Fruit fly (Drosophila melanogaster): ENCODE data around the gene RabX6.

RabX6 gene

dm6 chr3L:690031-690686, at the start of gene RabX6, which contains the start of gene CG32483:
TSS of gene RabX6 (plus strand) at chr3L:690517.
TSS of gene CG32483 (minus strand) at chr3L:690081.
- no peak for TF ChIP-seq ttk (optimal IDR thresholded peaks at IDR 0.05)
- TF ChIP-seq Myc (optimal IDR thresholded peaks at IDR 0.05): no peak
- no peak for TF ChIP-seq h (optimal IDR thresholded peaks at IDR 0.05)
- no peak for TF ChIP-seq Sin3A (optimal IDR thresholded peaks at IDR 0.05)
- TF ChIP-seq psq (optimal IDR thresholded peaks at IDR 0.05): no peak

dm6 chr3L:641436-641835, 48.9 kb upstream of the RabX6 start:
- TF ChIP-seq h (optimal IDR thresholded peaks at IDR 0.05): no peak
- TF ChIP-seq insv (optimal IDR thresholded peaks at IDR 0.05): no peak
- TF ChIP-seq ttk (optimal IDR thresholded peaks at IDR 0.05): no peak
- TF ChIP-seq Sin3A (optimal IDR thresholded peaks at IDR 0.05): no peak
- no peak for TF ChIP-seq Myc (optimal IDR thresholded peaks at IDR 0.05)
- no peak for TF ChIP-seq psq (optimal IDR thresholded peaks at IDR 0.05)

- TF ChIP-seq Myc (optimal IDR thresholded peaks at IDR 0.05) (no peak), h (optimal IDR thresholded peaks at IDR 0.05) (no peak), insv (optimal IDR thresholded peaks at IDR 0.05) (no peak), psq (optimal IDR thresholded peaks at IDR 0.05) (no peak), ttk (optimal IDR thresholded peaks at IDR 0.05) (no peak), Sin3A (optimal IDR thresholded peaks at IDR 0.05) (no peak)
These were observed 48.0 kb upstream of the RabX6 start for dm6 chr3L:642146-642864.

dm6 chr3L:642865-643738, 47.2 kb upstream of the RabX6 start:
- TF ChIP-seq Sin3A (optimal IDR thresholded peaks at IDR 0.05): no peak
- TF ChIP-seq ttk (optimal IDR thresholded peaks at IDR 0.05): no peak
- no peak for TF ChIP-seq h (optimal IDR thresholded peaks at IDR 0.05)
- TF ChIP-seq Myc (optimal IDR thresholded peaks at IDR 0.05): no peak
- no peak for TF ChIP-seq insv (optimal IDR thresholded peaks at IDR 0.05)
- no peak for TF ChIP-seq psq (optimal IDR thresholded peaks at IDR 0.05)

DNA sequence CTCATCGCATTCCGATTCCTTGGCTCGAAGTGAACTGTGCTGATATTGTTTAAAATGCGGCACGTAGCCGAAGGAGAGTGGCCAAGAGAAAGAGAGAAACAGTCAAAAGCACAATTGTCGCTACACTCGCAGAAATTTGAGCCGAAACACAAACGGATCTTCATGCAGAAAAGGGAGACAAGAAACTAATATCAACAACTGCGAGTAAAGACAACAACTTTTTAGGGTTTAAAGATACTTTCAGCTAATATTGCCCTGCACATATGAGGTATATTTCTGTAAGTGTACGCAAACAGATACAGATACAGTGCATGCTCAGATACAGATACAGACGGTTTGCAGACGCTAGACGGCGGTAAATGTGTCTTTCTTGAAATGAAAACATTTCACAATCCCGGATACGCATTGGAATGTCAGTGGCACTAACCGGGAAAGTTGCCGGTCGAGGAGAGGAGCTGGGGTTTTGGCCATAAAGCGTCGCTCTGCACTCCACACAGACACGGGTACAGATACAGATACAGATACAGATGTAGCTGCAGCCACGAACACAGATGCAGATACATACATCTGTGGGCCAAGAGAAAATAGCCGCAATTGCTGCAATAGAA, 46.1 kb upstream of the RabX6 start:
- TF ChIP-seq h (optimal IDR thresholded peaks at IDR 0.05): no peak

- TF ChIP-seq ttk (optimal IDR thresholded peaks at IDR 0.05) (peak; percentile 18), insv (optimal IDR thresholded peaks at IDR 0.05) (no peak)
These were observed 44.8 kb upstream of the RabX6 start for dm6 chr3L:645426-646036.

DNA sequence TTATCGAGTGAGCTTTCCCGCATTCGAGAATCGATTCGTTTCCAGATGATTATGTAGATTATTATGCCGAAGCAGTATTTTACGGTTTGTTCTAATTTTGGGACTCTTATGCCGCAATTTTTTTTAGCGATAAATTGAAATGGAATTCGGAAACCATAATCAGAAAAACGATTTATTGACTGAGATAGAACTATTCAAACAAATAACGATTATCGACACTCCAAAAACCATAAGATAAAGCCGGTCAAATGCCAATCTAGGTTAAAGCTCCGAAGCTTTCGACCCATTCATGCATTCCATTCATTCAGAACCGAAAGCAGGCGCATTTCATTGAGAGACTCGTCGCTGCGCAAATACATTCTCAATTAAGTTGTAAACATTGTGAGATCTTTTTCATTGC, 42.8 kb upstream of the RabX6 start:
- TF ChIP-seq Sin3A (optimal IDR thresholded peaks at IDR 0.05) (no peak), psq (optimal IDR thresholded peaks at IDR 0.05) (no peak), h (optimal IDR thresholded peaks at IDR 0.05) (no peak), insv (optimal IDR thresholded peaks at IDR 0.05) (no peak), ttk (optimal IDR thresholded peaks at IDR 0.05) (no peak), Myc (optimal IDR thresholded peaks at IDR 0.05) (no peak)

DNA sequence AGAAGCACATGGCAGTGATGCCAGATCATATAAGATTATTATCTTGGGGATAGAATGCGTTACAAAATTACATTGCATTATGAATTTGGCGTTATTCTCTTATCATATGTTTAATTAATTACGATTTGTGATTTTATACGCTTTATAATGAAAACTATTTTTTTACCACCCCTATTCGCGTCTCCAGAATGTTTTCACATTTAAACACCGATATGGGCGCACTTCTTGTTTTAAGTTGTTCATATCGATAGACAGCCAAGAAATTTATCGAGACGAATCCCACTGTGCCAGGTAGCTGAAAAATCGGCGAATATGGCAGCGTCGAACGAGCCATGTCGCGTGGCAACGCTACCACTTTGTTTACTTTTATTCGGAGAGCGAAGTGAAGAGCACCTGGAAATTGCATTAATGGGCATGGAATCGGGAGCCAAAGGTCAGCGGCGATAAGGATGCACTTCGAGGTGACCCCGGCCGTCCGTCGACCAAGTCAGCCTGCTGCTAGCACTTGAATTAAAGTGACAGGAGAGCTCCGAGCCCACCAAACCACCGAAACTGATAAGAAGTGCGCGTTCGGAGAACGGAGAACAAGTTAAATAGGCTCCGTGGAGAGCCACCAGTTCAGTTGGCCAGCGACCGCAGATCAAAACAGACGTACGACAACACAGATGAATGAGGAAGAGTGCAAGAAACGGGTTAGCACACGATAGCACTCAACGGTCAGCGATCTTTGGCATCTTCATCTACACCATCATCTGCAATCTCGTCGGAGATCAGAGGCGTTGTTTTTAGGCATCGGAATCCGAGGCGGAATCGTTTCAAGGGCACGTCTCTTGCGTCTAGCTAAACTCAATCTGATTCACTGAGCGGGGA, 41.9 kb upstream of the RabX6 start, which contains the start of gene Gale:
Gene Gale (plus strand): TSS at position 401 of the 870 bp plus-strand sequence.
- TF ChIP-seq h (optimal IDR thresholded peaks at IDR 0.05): no peak
- TF ChIP-seq insv (optimal IDR thresholded peaks at IDR 0.05): no peak
- TF ChIP-seq psq (optimal IDR thresholded peaks at IDR 0.05): no peak
- no peak for TF ChIP-seq Sin3A (optimal IDR thresholded peaks at IDR 0.05)
- no peak for TF ChIP-seq Myc (optimal IDR thresholded peaks at IDR 0.05)
- TF ChIP-seq ttk (optimal IDR thresholded peaks at IDR 0.05): no peak

DNA sequence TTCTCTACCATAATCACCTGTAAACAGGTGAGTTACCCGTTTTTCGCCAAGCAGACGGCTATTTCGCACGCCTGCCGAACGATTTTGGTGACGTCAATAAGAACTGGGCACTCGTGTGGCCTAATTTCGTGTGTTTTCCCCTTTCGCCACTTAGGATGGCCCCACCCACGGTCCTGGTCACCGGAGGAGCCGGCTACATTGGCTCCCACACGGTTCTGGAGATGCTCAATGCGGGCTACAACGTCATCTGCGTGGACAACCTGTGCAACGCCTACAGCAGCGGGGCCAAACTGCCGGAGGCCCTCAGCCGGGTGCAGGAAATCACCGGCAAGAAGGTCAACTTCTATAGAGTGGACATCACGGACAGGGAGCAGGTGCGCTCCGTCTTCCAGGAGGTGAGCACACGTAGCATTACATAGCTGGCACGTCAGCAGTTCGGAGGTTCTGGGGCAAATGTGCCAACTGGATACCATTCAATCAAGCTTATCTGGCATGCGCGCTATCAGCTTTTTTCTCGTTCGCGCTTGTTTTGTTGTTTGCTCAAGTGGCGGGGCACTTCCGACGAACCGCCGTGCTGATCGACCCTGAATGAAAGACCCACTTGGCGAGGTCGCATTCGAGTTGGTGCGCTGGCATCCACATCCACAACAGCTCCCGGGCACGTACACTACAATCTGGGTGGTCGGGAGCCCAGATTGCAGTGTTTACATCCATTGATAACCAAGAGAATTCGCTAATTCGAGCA, 41.1 kb upstream of the RabX6 start:
- TF ChIP-seq ttk (optimal IDR thresholded peaks at IDR 0.05) (peak; percentile 97), psq (optimal IDR thresholded peaks at IDR 0.05) (no peak), Sin3A (optimal IDR thresholded peaks at IDR 0.05) (no peak)

dm6 chr3L:652637-653036, 37.7 kb upstream of the RabX6 start, which contains the start of gene CG3402:
TSS of gene CG3402 (minus strand) at chr3L:652881.
- TF ChIP-seq insv (optimal IDR thresholded peaks at IDR 0.05) (no peak), h (optimal IDR thresholded peaks at IDR 0.05) (no peak), Sin3A (optimal IDR thresholded peaks at IDR 0.05) (no peak), psq (optimal IDR thresholded peaks at IDR 0.05) (no peak), ttk (optimal IDR thresholded peaks at IDR 0.05) (no peak)
